In the genomic region with DNA sequence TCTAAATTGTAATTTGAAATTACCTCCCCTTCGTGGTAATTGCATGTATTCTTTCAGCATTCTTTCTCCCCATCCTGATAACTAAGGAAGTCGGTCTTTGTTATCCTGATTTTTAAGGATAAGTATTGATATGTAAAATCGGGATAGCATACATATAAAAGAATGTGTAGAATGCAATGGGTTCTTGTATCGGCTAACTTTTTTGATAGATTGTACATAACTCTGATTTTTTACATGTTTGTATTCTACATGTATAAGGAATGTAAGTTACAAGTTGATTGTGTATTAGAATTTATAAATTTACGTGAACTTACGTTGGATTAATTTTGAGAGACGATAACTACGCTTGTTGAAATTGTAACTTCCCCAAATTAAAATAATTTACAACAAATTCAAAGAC, we compare ENCODE assay signal across 2 fruit fly cellular contexts.
TF ChIP-seq lines count a peak whose summit lies in the region.

No protein-coding gene starts in this region.

- TF ChIP-seq CTCF in S2 (optimal IDR thresholded peaks at IDR 0.05; lab: Kevin White, UChicago): peak; percentile 44 to 55
- TF ChIP-seq CTCF in whole organism, embryonic (GFP tag; optimal IDR thresholded peaks at IDR 0.05; lab: Kevin White, UChicago): peak; percentile 81

TF ChIP-seq in whole organism, embryonic, 481 proteins besides CTCF, POLR2A, EP300 and RAD21:
- TF ChIP-seq pum (GFP tag; optimal IDR thresholded peaks at IDR 0.05; lab: Kevin White, UChicago) (no peak), NfI (GFP tag; optimal IDR thresholded peaks at IDR 0.05; lab: Kevin White, UChicago) (no peak), CG1603 (tag; optimal IDR thresholded peaks at IDR 0.05; lab: Kevin White, UChicago) (no peak), danr (GFP tag; IDR thresholded peaks at IDR 0.05; lab: Robert Waterston, UW) (no peak), pho (GFP tag; optimal IDR thresholded peaks at IDR 0.05; lab: Kevin White, UChicago) (no peak), Abd-B (GFP tag; optimal IDR thresholded peaks at IDR 0.05; lab: Kevin White, UChicago) (peak; percentile 3), HmgZ (tag; optimal IDR thresholded peaks at IDR 0.05; lab: Kevin White, UChicago) (peak; percentile 27), CG11696 (GFP tag; IDR thresholded peaks at IDR 0.05; lab: Robert Waterston, UW) (no peak), sens-2 (GFP tag; IDR thresholded peaks at IDR 0.05; lab: Robert Waterston, UW) (no peak), inv (GFP tag; IDR thresholded peaks at IDR 0.05; lab: Robert Waterston, UW; ENCODE audit: partially characterized antibody) (peak; percentile 42; the same call in 1 of the 2 replicates), CG2116 (GFP tag; optimal IDR thresholded peaks at IDR 0.05; lab: Kevin White, UChicago) (no peak), lilli (GFP tag; optimal IDR thresholded peaks at IDR 0.05; lab: Kevin White, UChicago) (no peak), klu (GFP tag; IDR thresholded peaks at IDR 0.05; lab: Robert Waterston, UW) (no peak), CG31388 (GFP tag; optimal IDR thresholded peaks at IDR 0.05; lab: Kevin White, UChicago) (no peak), fd64A (GFP tag; optimal IDR thresholded peaks at IDR 0.05; lab: Kevin White, UChicago) (no peak), CG6791 (GFP tag; IDR thresholded peaks at IDR 0.05; lab: Robert Waterston, UW; ENCODE audit: partially characterized antibody) (0 out of 3 replicates have a peak, but pooled peaks have one; percentile 44), Sox102F (GFP tag; optimal IDR thresholded peaks at IDR 0.05; lab: Kevin White, UChicago) (no peak), CG8478 (optimal IDR thresholded peaks at IDR 0.05; lab: Kevin White, UChicago) (peak; percentile 54), Atf6 (GFP tag; IDR thresholded peaks at IDR 0.05; lab: Robert Waterston, UW) (no peak), CoRest (tag; optimal IDR thresholded peaks at IDR 0.05; lab: Kevin White, UChicago) (peak; percentile 3), CG1233 (GFP tag; optimal IDR thresholded peaks at IDR 0.05; lab: Kevin White, UChicago) (no peak), CG12769 (tag; optimal IDR thresholded peaks at IDR 0.05; lab: Kevin White, UChicago) (no peak), Scr (GFP tag; IDR thresholded peaks at IDR 0.05; lab: Robert Waterston, UW; ENCODE audit: partially characterized antibody) (no peak), sd (tag; optimal IDR thresholded peaks at IDR 0.05; lab: Kevin White, UChicago) (peak; percentile 60), CG18599 (GFP tag; optimal IDR thresholded peaks at IDR 0.05; lab: Kevin White, UChicago) (no peak), CG42726 (GFP tag; IDR thresholded peaks at IDR 0.05; lab: Robert Waterston, UW; ENCODE audit: partially characterized antibody) (peak; percentile 68), CG4820 (GFP tag; optimal IDR thresholded peaks at IDR 0.05; lab: Kevin White, UChicago) (no peak), CG6689 (GFP tag; IDR thresholded peaks at IDR 0.05; lab: Robert Waterston, UW) (no peak), Opbp (GFP tag; IDR thresholded peaks at IDR 0.05; lab: Robert Waterston, UW; ENCODE audit: partially characterized antibody) (peak; percentile 39; the same call in 2 of the 3 replicates), Aef1 (GFP tag; IDR thresholded peaks at IDR 0.05; lab: Robert Waterston, UW) (no peak), Dek (tag; optimal IDR thresholded peaks at IDR 0.05; lab: Kevin White, UChicago) (peak; percentile 5), CG7271 (tag; optimal IDR thresholded peaks at IDR 0.05; lab: Kevin White, UChicago) (no peak), CG9727 (GFP tag; optimal IDR thresholded peaks at IDR 0.05; lab: Kevin White, UChicago) (no peak), fu2 (GFP tag; optimal IDR thresholded peaks at IDR 0.05; lab: Kevin White, UChicago) (no peak), Bgb (GFP tag; IDR thresholded peaks at IDR 0.05; lab: Robert Waterston, UW; ENCODE audit: partially characterized antibody) (peak; percentile 78), CG7963 (GFP tag; IDR thresholded peaks at IDR 0.05; lab: Robert Waterston, UW; ENCODE audit: partially characterized antibody) (0 out of 3 replicates have a peak, but pooled peaks have one; percentile 23), knrl (GFP tag; IDR thresholded peaks at IDR 0.05; lab: Robert Waterston, UW; ENCODE audit: partially characterized antibody) (peak; percentile 67), zfh2 (GFP tag; optimal IDR thresholded peaks at IDR 0.05; lab: Kevin White, UChicago) (no peak), PHDP (tag; optimal IDR thresholded peaks at IDR 0.05; lab: Kevin White, UChicago) (no peak), CG12391 (tag; optimal IDR thresholded peaks at IDR 0.05; lab: Kevin White, UChicago) (no peak), CG16813 (GFP tag; IDR thresholded peaks at IDR 0.05; lab: Robert Waterston, UW; ENCODE audit: partially characterized antibody) (peak; percentile 65), Hr51 (GFP tag; optimal IDR thresholded peaks at IDR 0.05; lab: Kevin White, UChicago) (no peak), vnd (GFP tag; IDR thresholded peaks at IDR 0.05; lab: Robert Waterston, UW; ENCODE audit: partially characterized antibody) (peak; percentile 45; the same call in 1 of the 3 replicates), pita (GFP tag; optimal IDR thresholded peaks at IDR 0.05; lab: Kevin White, UChicago) (peak; percentile 58), CG14860 (GFP tag; IDR thresholded peaks at IDR 0.05; lab: Robert Waterston, UW; ENCODE audit: partially characterized antibody) (peak; percentile 46; the same call in 1 of the 3 replicates), Lhr (GFP tag; optimal IDR thresholded peaks at IDR 0.05; lab: Kevin White, UChicago) (peak; percentile 7), stwl (tag; optimal IDR thresholded peaks at IDR 0.05; lab: Kevin White, UChicago) (peak; percentile 40), amos (GFP tag; IDR thresholded peaks at IDR 0.05; lab: Robert Waterston, UW; ENCODE audit: partially characterized antibody) (peak; percentile 68), CG10654 (GFP tag; optimal IDR thresholded peaks at IDR 0.05; lab: Kevin White, UChicago) (no peak), CG15479 (GFP tag; optimal IDR thresholded peaks at IDR 0.05; lab: Kevin White, UChicago) (no peak), CG15514 (GFP tag; optimal IDR thresholded peaks at IDR 0.05; lab: Kevin White, UChicago) (no peak), CG15601 (tag; optimal IDR thresholded peaks at IDR 0.05; lab: Kevin White, UChicago) (no peak), Hr78 (GFP tag; optimal IDR thresholded peaks at IDR 0.05; lab: Kevin White, UChicago) (no peak), CG16863 (GFP tag; optimal IDR thresholded peaks at IDR 0.05; lab: Kevin White, UChicago) (no peak)
